Worm (Caenorhabditis elegans): Measurements from ENCODE around the gene C08H9.16.

- no peak for TF ChIP-seq ztf-23 (GFP tag; IDR thresholded peaks at IDR 0.05)
- no peak for TF ChIP-seq cog-1 (tag; optimal IDR thresholded peaks at IDR 0.05)
- no peak for TF ChIP-seq T22C8.4 (GFP tag; IDR thresholded peaks at IDR 0.05)
- TF ChIP-seq ref-1 (GFP tag; conservative IDR thresholded peaks at IDR 0.05) = no peak
- TF ChIP-seq flt-1 (GFP tag; IDR thresholded peaks at IDR 0.05) = no peak
- no peak for TF ChIP-seq med-1 (GFP tag; optimal IDR thresholded peaks at IDR 0.05; ENCODE audit: insufficient read depth)
- no peak for TF ChIP-seq tab-1 (GFP tag; IDR thresholded peaks at IDR 0.05)
Observed at ce11 chrII:9868698-9869097, 23.9 kb upstream of the C08H9.16 start, which contains the start of gene old-1.

All from whole organism, midembryonic.